Worm (Caenorhabditis elegans): Measurements from ENCODE around the gene F56D6.21.

F56D6.21 gene

DNA sequence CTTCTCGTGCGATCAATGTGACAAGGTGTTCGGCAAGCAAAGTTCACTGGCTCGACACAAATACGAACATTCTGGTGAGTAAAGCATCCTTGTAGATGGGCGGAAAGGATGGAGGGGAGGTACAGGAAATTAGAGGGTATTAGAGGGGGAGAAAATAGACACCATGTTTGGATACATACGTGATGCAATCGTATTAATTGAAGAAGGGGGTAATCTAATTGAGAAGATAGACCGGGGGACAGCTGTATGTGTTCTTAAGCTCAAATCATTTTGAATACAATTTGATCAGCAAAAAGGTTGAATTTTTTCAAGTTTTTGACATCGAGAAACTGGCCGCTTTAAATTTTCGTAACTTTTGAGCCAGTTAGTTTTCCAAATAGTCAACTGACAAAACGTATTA is 44.3 kb upstream of the F56D6.21 start:
- TF ChIP-seq crh-2 (tag; optimal IDR thresholded peaks at IDR 0.05) (no peak), lin-11 (tag; optimal IDR thresholded peaks at IDR 0.05) (no peak), ztf-1 (GFP tag; conservative IDR thresholded peaks at IDR 0.05) (no peak), elt-3 (tag; optimal IDR thresholded peaks at IDR 0.05) (no peak), unc-55 (GFP tag; optimal IDR thresholded peaks at IDR 0.05) (no peak), aly-2 (tag; optimal IDR thresholded peaks at IDR 0.05) (no peak), C34F6.9 (tag; optimal IDR thresholded peaks at IDR 0.05) (no peak), gmeb-1 (tag; optimal IDR thresholded peaks at IDR 0.05) (no peak), lsy-2 (tag; optimal IDR thresholded peaks at IDR 0.05) (no peak), blmp-1 (tag; optimal IDR thresholded peaks at IDR 0.05; ENCODE audit: insufficient read depth) (no peak), ama-1 (optimal IDR thresholded peaks at IDR 0.05) (no peak), lin-39 (tag; optimal IDR thresholded peaks at IDR 0.05) (no peak), lin-13 (GFP tag; optimal IDR thresholded peaks at IDR 0.05) (no peak), peb-1 (tag; optimal IDR thresholded peaks at IDR 0.05) (no peak), mab-5 (tag; optimal IDR thresholded peaks at IDR 0.05) (no peak)

ce11 chrIV:3862948-3863347 is 41.8 kb upstream of the F56D6.21 start:
- TF ChIP-seq dmd-4 (tag; optimal IDR thresholded peaks at IDR 0.05) (no peak), lin-13 (GFP tag; optimal IDR thresholded peaks at IDR 0.05) (no peak), mdl-1 (tag; optimal IDR thresholded peaks at IDR 0.05) (no peak), zag-1 (tag; optimal IDR thresholded peaks at IDR 0.05) (no peak), gmeb-1 (tag; optimal IDR thresholded peaks at IDR 0.05) (no peak), skn-1 (tag; optimal IDR thresholded peaks at IDR 0.05) (no peak), unc-55 (GFP tag; optimal IDR thresholded peaks at IDR 0.05) (no peak), fos-1 (tag; optimal IDR thresholded peaks at IDR 0.05) (no peak), lin-11 (tag; optimal IDR thresholded peaks at IDR 0.05) (no peak), mbf-1 (tag; optimal IDR thresholded peaks at IDR 0.05) (no peak), elt-3 (tag; optimal IDR thresholded peaks at IDR 0.05) (no peak), alr-1 (tag; optimal IDR thresholded peaks at IDR 0.05) (no peak), mab-5 (tag; optimal IDR thresholded peaks at IDR 0.05) (no peak), nhr-129 (tag; optimal IDR thresholded peaks at IDR 0.05) (no peak), ztf-11 (tag; optimal IDR thresholded peaks at IDR 0.05) (no peak), F13H6.1 (tag; optimal IDR thresholded peaks at IDR 0.05) (no peak), ztf-1 (GFP tag; conservative IDR thresholded peaks at IDR 0.05) (no peak), ztf-4 (tag; optimal IDR thresholded peaks at IDR 0.05) (no peak), nhr-6 (tag; optimal IDR thresholded peaks at IDR 0.05) (no peak), ceh-16 (tag; optimal IDR thresholded peaks at IDR 0.05) (no peak)

ce11 chrIV:3864944-3865343 is 39.8 kb upstream of the F56D6.21 start, which contains the start of gene aat-8:
aat-8 (minus strand) TSS chrIV:3865044.
- TF ChIP-seq nhr-11 (tag; optimal IDR thresholded peaks at IDR 0.05) (no peak), dmd-4 (tag; optimal IDR thresholded peaks at IDR 0.05) (no peak), sma-9 (GFP tag; optimal IDR thresholded peaks at IDR 0.05) (no peak), sma-9 (tag; optimal IDR thresholded peaks at IDR 0.05) (no peak), fos-1 (tag; optimal IDR thresholded peaks at IDR 0.05) (no peak), crh-2 (tag; optimal IDR thresholded peaks at IDR 0.05) (no peak), aly-2 (tag; optimal IDR thresholded peaks at IDR 0.05) (no peak), nhr-23 (tag; optimal IDR thresholded peaks at IDR 0.05) (no peak), skn-1 (tag; optimal IDR thresholded peaks at IDR 0.05) (no peak), nhr-21 (tag; optimal IDR thresholded peaks at IDR 0.05) (no peak)

ce11 chrIV:3866018-3866417 is 38.7 kb upstream of the F56D6.21 start:
- peak; percentile 38 for TF ChIP-seq nhr-25 (tag; optimal IDR thresholded peaks at IDR 0.05)
- TF ChIP-seq sem-4 (tag; optimal IDR thresholded peaks at IDR 0.05): no peak
- TF ChIP-seq fos-1 (tag; optimal IDR thresholded peaks at IDR 0.05): peak; percentile 3
- TF ChIP-seq nhr-129 (tag; optimal IDR thresholded peaks at IDR 0.05): peak; percentile 24

DNA sequence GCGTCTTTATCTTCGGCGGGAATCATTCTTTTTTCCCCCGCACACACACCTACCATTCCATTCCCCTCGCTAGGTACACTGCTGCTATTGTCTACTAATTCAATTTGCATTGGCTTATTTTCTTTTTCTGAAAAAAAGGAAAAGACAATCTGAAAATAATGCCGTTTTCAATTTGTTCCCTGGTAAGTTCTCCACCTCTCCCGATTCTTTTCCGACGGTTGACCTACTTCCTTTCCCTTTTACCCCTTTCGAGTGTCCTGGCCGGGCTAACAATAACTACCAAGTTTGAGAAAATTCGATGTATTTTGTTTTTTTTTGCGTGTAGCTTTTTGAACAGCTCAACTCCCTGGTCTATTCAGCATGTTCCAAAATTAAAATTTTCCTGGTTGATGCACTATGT is 37.5 kb upstream of the F56D6.21 start, which contains the start of gene F37C4.4:
Gene F37C4.4, plus strand, starts transcription at position 58 of the 400 bp plus-strand sequence.
- TF ChIP-seq lsy-2 (tag; optimal IDR thresholded peaks at IDR 0.05) (no peak), mdl-1 (tag; optimal IDR thresholded peaks at IDR 0.05) (no peak), elt-3 (tag; optimal IDR thresholded peaks at IDR 0.05) (no peak), gmeb-1 (tag; optimal IDR thresholded peaks at IDR 0.05) (no peak), ztf-11 (tag; optimal IDR thresholded peaks at IDR 0.05) (no peak), skn-1 (tag; optimal IDR thresholded peaks at IDR 0.05) (no peak), fos-1 (tag; optimal IDR thresholded peaks at IDR 0.05) (no peak), ceh-16 (tag; optimal IDR thresholded peaks at IDR 0.05) (no peak), nhr-129 (tag; optimal IDR thresholded peaks at IDR 0.05) (no peak), C34F6.9 (tag; optimal IDR thresholded peaks at IDR 0.05) (no peak), zag-1 (tag; optimal IDR thresholded peaks at IDR 0.05) (no peak), lin-11 (tag; optimal IDR thresholded peaks at IDR 0.05) (no peak), nhr-77 (tag; optimal IDR thresholded peaks at IDR 0.05) (no peak), Y55F3AM.14 (GFP tag; optimal IDR thresholded peaks at IDR 0.05) (no peak), unc-55 (GFP tag; optimal IDR thresholded peaks at IDR 0.05) (no peak), snpc-4 (tag; optimal IDR thresholded peaks at IDR 0.05) (no peak), nhr-6 (tag; optimal IDR thresholded peaks at IDR 0.05) (no peak)

Data from whole organism, L2 larva.